Worm (Caenorhabditis elegans): Measurements from ENCODE around the gene nep-3.

Gene nep-3

DNA sequence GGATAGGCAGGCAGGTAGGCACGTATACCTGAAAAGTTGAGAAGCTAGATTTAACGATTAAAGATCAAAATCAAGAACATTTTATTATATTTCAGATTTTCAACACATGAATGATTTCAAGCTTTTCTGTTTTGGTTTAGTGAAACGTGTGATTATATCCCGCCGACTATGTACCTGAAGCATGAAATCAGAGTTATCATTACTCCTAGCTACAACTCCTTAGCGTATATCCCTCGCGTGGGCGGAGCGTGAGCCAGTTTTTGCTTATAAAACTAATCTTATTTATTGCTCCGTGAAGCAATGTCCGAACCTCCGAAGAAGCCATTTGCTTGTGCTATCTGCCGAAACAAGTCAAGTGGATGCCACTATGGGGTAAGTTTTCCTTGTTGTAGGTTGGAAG, 2.9 kb upstream of the nep-3 start, which contains the start of gene nhr-166:
TSS of gene nhr-166 (plus strand) at position 301 of the 400 bp plus-strand sequence.
- TF ChIP-seq hlh-30 (tag; optimal IDR thresholded peaks at IDR 0.05; ENCODE audit: insufficient read depth) (no peak), sox-2 (GFP tag; IDR thresholded peaks at IDR 0.05) (no peak), unc-86 (tag; optimal IDR thresholded peaks at IDR 0.05) (no peak), zip-5 (tag; optimal IDR thresholded peaks at IDR 0.05) (no peak), ref-2 (tag; optimal IDR thresholded peaks at IDR 0.05) (no peak), rnt-1 (tag; optimal IDR thresholded peaks at IDR 0.05) (no peak), fkh-6 (tag; optimal IDR thresholded peaks at IDR 0.05) (no peak), ceh-19 (GFP tag; optimal IDR thresholded peaks at IDR 0.05) (no peak), ceh-48 (tag; optimal IDR thresholded peaks at IDR 0.05) (no peak), ceh-24 (tag; optimal IDR thresholded peaks at IDR 0.05) (no peak), unc-3 (GFP tag; conservative IDR thresholded peaks at IDR 0.05) (no peak), unc-3 (tag; optimal IDR thresholded peaks at IDR 0.05) (no peak), nhr-11 (tag; optimal IDR thresholded peaks at IDR 0.05) (no peak), pag-3 (tag; optimal IDR thresholded peaks at IDR 0.05; ENCODE audit: borderline replicate concordance) (no peak), pros-1 (tag; optimal IDR thresholded peaks at IDR 0.05) (no peak), eyg-1 (tag; optimal IDR thresholded peaks at IDR 0.05) (no peak), ceh-45 (GFP tag; IDR thresholded peaks at IDR 0.05) (no peak), K02D7.2 (tag; optimal IDR thresholded peaks at IDR 0.05) (no peak), hlh-8 (tag; optimal IDR thresholded peaks at IDR 0.05) (no peak), elt-4 (tag; optimal IDR thresholded peaks at IDR 0.05) (no peak)

ce11 chrII:3878330-3878729, 1.3 kb upstream of the nep-3 start, which contains the start of gene srh-250:
Gene srh-250 (plus strand): TSS chrII:3878630.
- no peak for TF ChIP-seq gmeb-2 (tag; optimal IDR thresholded peaks at IDR 0.05)
- TF ChIP-seq T23F11.4 (GFP tag; optimal IDR thresholded peaks at IDR 0.05): no peak
- TF ChIP-seq sox-4 (tag; optimal IDR thresholded peaks at IDR 0.05): no peak
- TF ChIP-seq K02D7.2 (tag; optimal IDR thresholded peaks at IDR 0.05): no peak
- no peak for TF ChIP-seq hlh-30 (tag; optimal IDR thresholded peaks at IDR 0.05; ENCODE audit: insufficient read depth)
- no peak for TF ChIP-seq ceh-2 (tag; optimal IDR thresholded peaks at IDR 0.05)
- no peak for TF ChIP-seq F13H6.1 (tag; optimal IDR thresholded peaks at IDR 0.05)
- no peak for TF ChIP-seq dve-1 (tag; optimal IDR thresholded peaks at IDR 0.05)
- no peak for TF ChIP-seq hlh-15 (tag; optimal IDR thresholded peaks at IDR 0.05)
- TF ChIP-seq eyg-1 (tag; optimal IDR thresholded peaks at IDR 0.05): no peak
- TF ChIP-seq pat-9 (tag; optimal IDR thresholded peaks at IDR 0.05): no peak
- no peak for TF ChIP-seq ceh-34 (tag; optimal IDR thresholded peaks at IDR 0.05)

- TF ChIP-seq hlh-6 (tag; optimal IDR thresholded peaks at IDR 0.05) (no peak), nfya-1 (tag; optimal IDR thresholded peaks at IDR 0.05) (peak; percentile 43)
Observed at ce11 chrII:3877874-3878273, 847 bp upstream of the nep-3 start, which contains the start of gene sdz-7. Gene sdz-7 (minus strand): TSS chrII:3877974.

ce11 chrII:3869601-3870000, 7.4 kb downstream of the nep-3 start, which contains the start of gene oac-10:
Gene oac-10 (plus strand): TSS chrII:3869901.
- TF ChIP-seq C38D4.7 (GFP tag; optimal IDR thresholded peaks at IDR 0.05) (no peak), hlh-8 (tag; optimal IDR thresholded peaks at IDR 0.05) (no peak), rnt-1 (tag; optimal IDR thresholded peaks at IDR 0.05) (no peak), sox-4 (tag; optimal IDR thresholded peaks at IDR 0.05) (no peak), elt-2 (tag; optimal IDR thresholded peaks at IDR 0.05) (no peak), ttx-3 (tag; optimal IDR thresholded peaks at IDR 0.05) (no peak), unc-3 (GFP tag; conservative IDR thresholded peaks at IDR 0.05) (no peak), unc-3 (tag; optimal IDR thresholded peaks at IDR 0.05) (no peak), ceh-6 (GFP tag; optimal IDR thresholded peaks at IDR 0.05) (no peak), dmd-4 (tag; optimal IDR thresholded peaks at IDR 0.05; ENCODE audit: borderline replicate concordance) (no peak), tbx-2 (tag; optimal IDR thresholded peaks at IDR 0.05) (no peak), fkh-6 (tag; optimal IDR thresholded peaks at IDR 0.05) (no peak), elt-4 (tag; optimal IDR thresholded peaks at IDR 0.05) (no peak), madf-2 (tag; optimal IDR thresholded peaks at IDR 0.05) (no peak), ceh-14 (tag; optimal IDR thresholded peaks at IDR 0.05) (no peak), unc-42 (tag; optimal IDR thresholded peaks at IDR 0.05) (no peak), ets-4 (tag; optimal IDR thresholded peaks at IDR 0.05) (no peak), K02D7.2 (tag; optimal IDR thresholded peaks at IDR 0.05) (no peak), ceh-31 (tag; optimal IDR thresholded peaks at IDR 0.05) (no peak), ahr-1 (tag; optimal IDR thresholded peaks at IDR 0.05) (no peak), unc-86 (tag; optimal IDR thresholded peaks at IDR 0.05) (no peak)
